Fruit fly (Drosophila melanogaster) whole organism, embryonic: ENCODE data around the gene CG10962.

Experiments used
- BEAF-32 ChIP-seq: fragments of 200-800 bp; sonication (Bioruptor generic); optimal IDR thresholded peaks from 3 replicates; lab custom pipeline; 2017; ENCODE audit warnings: missing biosample characterization, missing genetic modification characterization, mild to moderate bottlenecking, moderate library complexity, missing genetic modification reagents
- CG11456 ChIP-seq: fragments of 200-800 bp; sonication (Bioruptor generic); IDR thresholded peaks from 3 replicates; pipeline ENCODE4 v1.3.6; 2022; ENCODE audit warnings: missing biosample characterization, missing genetic modification characterization
- CG11696 ChIP-seq: fragments of 200-800 bp; sonication (Bioruptor generic); IDR thresholded peaks from 2 replicates; pipeline ENCODE4 v1.3.6; 2022; ENCODE audit warnings: missing biosample characterization, missing genetic modification characterization
- CG12659 ChIP-seq: fragments of 200-800 bp; sonication (Bioruptor generic); optimal IDR thresholded peaks from 3 replicates; lab custom pipeline; 2017; ENCODE audit warnings: mild to moderate bottlenecking, missing biosample characterization, missing genetic modification reagents, missing genetic modification characterization
- CG14441 ChIP-seq: fragments of 200-800 bp; sonication (Bioruptor generic); IDR thresholded peaks from 2 replicates; pipeline ENCODE4 v1.3.6; 2022; ENCODE audit warnings: missing biosample characterization, missing genetic modification characterization
- CG15601 ChIP-seq: fragments of 200-800 bp; sonication (Bioruptor generic); optimal IDR thresholded peaks from 3 replicates; lab custom pipeline; 2019; ENCODE audit warnings: missing biosample characterization, mild to moderate bottlenecking, missing genetic modification characterization, moderate library complexity
- CG17829 ChIP-seq: fragments of 200-800 bp; optimal IDR thresholded peaks from 2 replicates; lab custom pipeline; 2019; ENCODE audit warnings: missing biosample characterization, mild to moderate bottlenecking, missing genetic modification characterization, moderate library complexity
- CG17912 ChIP-seq: fragments of 200-800 bp; sonication (Bioruptor generic); optimal IDR thresholded peaks from 2 replicates; lab custom pipeline; 2018; ENCODE audit warnings: missing biosample characterization, mild to moderate bottlenecking, missing genetic modification characterization
- CG18599 ChIP-seq: fragments of 200-800 bp; sonication (Bioruptor generic); optimal IDR thresholded peaks from 3 replicates; lab custom pipeline; 2017; ENCODE audit warnings: missing biosample characterization, missing genetic modification characterization, mild to moderate bottlenecking, moderate library complexity, missing genetic modification reagents
- CG2116 ChIP-seq: fragments of 200-800 bp; sonication (Bioruptor generic); optimal IDR thresholded peaks from 3 replicates; lab custom pipeline; 2018; ENCODE audit warnings: missing biosample characterization, mild to moderate bottlenecking, missing genetic modification characterization
- CG3065 ChIP-seq: fragments of 200-800 bp; sonication (Bioruptor generic); optimal IDR thresholded peaks from 2 replicates; lab custom pipeline; 2016; ENCODE audit warnings: missing biosample characterization, missing genetic modification characterization
- CG33557 ChIP-seq: fragments of 200-800 bp; sonication (Bioruptor generic); optimal IDR thresholded peaks from 2 replicates; lab custom pipeline; 2019; ENCODE audit warnings: missing biosample characterization, mild to moderate bottlenecking, missing genetic modification characterization, moderate library complexity
- CG7745 ChIP-seq: fragments of 200-800 bp; sonication (Bioruptor generic); optimal IDR thresholded peaks from 2 replicates; lab custom pipeline; 2018; ENCODE audit warnings: missing biosample characterization, mild to moderate bottlenecking, missing genetic modification characterization, moderate library complexity
- CG9727 ChIP-seq: fragments of 200-800 bp; sonication (Bioruptor generic); optimal IDR thresholded peaks from 3 replicates; lab custom pipeline; 2017; ENCODE audit warnings: missing biosample characterization, mild to moderate bottlenecking, missing genetic modification characterization
- CG9932 ChIP-seq: fragments of 200-800 bp; sonication (Bioruptor generic); IDR thresholded peaks from 2 replicates; pipeline ENCODE4 v1.3.6; 2022; ENCODE audit warnings: missing biosample characterization, missing genetic modification characterization
- Dll ChIP-seq: fragments of 200-800 bp; sonication (Bioruptor generic); IDR thresholded peaks from 4 replicates; pipeline ENCODE4 v1.3.6; 2022; ENCODE audit warnings: missing biosample characterization, missing genetic modification characterization; ENCODE audit not compliant: partially characterized antibody
- Fer1 ChIP-seq: fragments of 200-800 bp; sonication (Bioruptor generic); optimal IDR thresholded peaks from 2 replicates; lab custom pipeline; 2017; ENCODE audit warnings: missing biosample characterization, mild to moderate bottlenecking, missing genetic modification characterization
- Gug ChIP-seq: fragments of 200-800 bp; sonication (Bioruptor generic); IDR thresholded peaks from 4 replicates; pipeline ENCODE4 v1.3.6; 2022; ENCODE audit warnings: missing biosample characterization, missing genetic modification characterization
- Jarid2 ChIP-seq: fragments of 200-800 bp; sonication (Bioruptor generic); optimal IDR thresholded peaks from 3 replicates; lab custom pipeline; 2017; ENCODE audit warnings: mild to moderate bottlenecking, missing biosample characterization, missing genetic modification reagents, missing genetic modification characterization
- Kr ChIP-seq: fragments of 200-800 bp; sonication (Bioruptor generic); optimal IDR thresholded peaks from 2 replicates; lab custom pipeline; 2017; ENCODE audit warnings: missing biosample characterization, mild to moderate bottlenecking, missing genetic modification characterization
- NfI ChIP-seq: fragments of 200-800 bp; sonication (Bioruptor generic); optimal IDR thresholded peaks from 3 replicates; lab custom pipeline; 2018; ENCODE audit warnings: missing biosample characterization, mild to moderate bottlenecking, missing genetic modification characterization, moderate library complexity
- PHDP ChIP-seq: fragments of 200-800 bp; sonication (Bioruptor generic); optimal IDR thresholded peaks from 3 replicates; lab custom pipeline; 2018; ENCODE audit warnings: missing biosample characterization, mild to moderate bottlenecking, missing genetic modification characterization, moderate library complexity
- Pdp1 ChIP-seq, 2 experiments: fragments of 200-800 bp; sonication (Bioruptor generic); optimal IDR thresholded peaks; 3 replicates each; lab custom pipeline; 2016; ENCODE audit warnings: missing biosample characterization in 2 of 2, missing genetic modification characterization in 2 of 2, mild to moderate bottlenecking in 1 of 2, moderate library complexity in 1 of 2
- Six4 ChIP-seq: fragments of 200-800 bp; sonication (Bioruptor generic); optimal IDR thresholded peaks from 2 replicates; lab custom pipeline; 2016; ENCODE audit warnings: missing biosample characterization, missing genetic modification characterization
- TFAM ChIP-seq: fragments of 200-800 bp; sonication (Bioruptor generic); optimal IDR thresholded peaks from 2 replicates; lab custom pipeline; 2017; ENCODE audit warnings: missing biosample characterization, missing genetic modification characterization, inconsistent platforms
- ase ChIP-seq: fragments of 200-800 bp; sonication (Bioruptor generic); IDR thresholded peaks from 3 replicates; pipeline ENCODE4 v1.3.6; 2022; ENCODE audit warnings: missing biosample characterization, missing genetic modification characterization
- br ChIP-seq: fragments of >200 bp; optimal IDR thresholded peaks from 2 replicates; lab custom pipeline; 2017
- crp ChIP-seq, 2 experiments: fragments of 200-800 bp; sonication (Bioruptor generic); optimal IDR thresholded peaks; 2 replicates in 1 of 2; 3 replicates in 1 of 2; lab custom pipeline; 2017; ENCODE audit warnings: missing biosample characterization in 2 of 2, missing genetic modification characterization in 2 of 2, mild to moderate bottlenecking in 1 of 2, moderate library complexity in 1 of 2
- dmrt99B ChIP-seq: fragments of 200-800 bp; sonication (Bioruptor generic); optimal IDR thresholded peaks from 2 replicates; lab custom pipeline; 2018; ENCODE audit warnings: missing biosample characterization, mild to moderate bottlenecking, missing genetic modification characterization, moderate library complexity
- dpn ChIP-seq, 2 experiments: fragments of 200-800 bp; sonication (Bioruptor generic); optimal IDR thresholded peaks; 3 replicates each; lab custom pipeline; 2016; ENCODE audit warnings: missing biosample characterization in 2 of 2, missing genetic modification characterization in 2 of 2
- en ChIP-seq: fragments of 200-800 bp; sonication (Bioruptor generic); optimal IDR thresholded peaks from 2 replicates; lab custom pipeline; 2016; ENCODE audit warnings: missing biosample characterization, missing genetic modification characterization
- fru ChIP-seq: fragments of >200 bp; optimal IDR thresholded peaks from 2 replicates; lab custom pipeline; 2017
- grau ChIP-seq: fragments of 200-800 bp; optimal IDR thresholded peaks from 3 replicates; lab custom pipeline; 2019; ENCODE audit warnings: missing biosample characterization, mild to moderate bottlenecking, missing genetic modification characterization, moderate library complexity
- gsb-n ChIP-seq: fragments of 200-800 bp; sonication (Bioruptor generic); optimal IDR thresholded peaks from 3 replicates; lab custom pipeline; 2018; ENCODE audit warnings: missing biosample characterization, mild to moderate bottlenecking, missing genetic modification characterization
- jigr1 ChIP-seq: fragments of 200-800 bp; sonication (Bioruptor generic); IDR thresholded peaks from 3 replicates; pipeline ENCODE4 v1.3.6; 2022; ENCODE audit warnings: missing biosample characterization, missing genetic modification characterization
- kah ChIP-seq: fragments of 200-800 bp; sonication (Bioruptor generic); optimal IDR thresholded peaks from 2 replicates; lab custom pipeline; 2018; ENCODE audit warnings: missing biosample characterization, mild to moderate bottlenecking, missing genetic modification characterization
- lab ChIP-seq: fragments of 200-800 bp; sonication (Bioruptor generic); optimal IDR thresholded peaks from 3 replicates; lab custom pipeline; 2017; ENCODE audit warnings: missing biosample characterization, missing genetic modification characterization, mild to moderate bottlenecking, moderate library complexity, missing genetic modification reagents
- nom ChIP-seq: fragments of 200-800 bp; sonication (Bioruptor generic); optimal IDR thresholded peaks from 2 replicates; lab custom pipeline; 2017; ENCODE audit warnings: missing biosample characterization, missing genetic modification characterization, mild to moderate bottlenecking, moderate library complexity, missing genetic modification reagents
- onecut ChIP-seq: fragments of 200-800 bp; sonication (Bioruptor generic); IDR thresholded peaks from 2 replicates; pipeline ENCODE4 v1.3.6; 2022; ENCODE audit warnings: missing biosample characterization, missing genetic modification characterization
- pan ChIP-seq, 4 experiments: fragments of >200 bp in 3 of 4; fragments of 200-800 bp in 1 of 4; sonication (Bioruptor generic) in 1 of 4; optimal IDR thresholded peaks in 3 of 4; IDR thresholded peaks in 1 of 4; 2 replicates each; pipeline versions ENCODE4 v1.3.6 to Lab custom; 2017 to 2022; ENCODE audit warnings: missing biosample characterization in 2 of 4, missing genetic modification characterization in 2 of 4, mixed read lengths in 1 of 4
- prd ChIP-seq, 3 experiments: fragments of >200 bp in 2 of 3; fragments of 200-800 bp in 1 of 3; sonication (Bioruptor generic) in 1 of 3; optimal IDR thresholded peaks in 2 of 3; IDR thresholded peaks in 1 of 3; 2 replicates in 2 of 3; 3 replicates in 1 of 3; pipeline versions ENCODE4 v1.3.6 to Lab custom; 2017 to 2022; ENCODE audit warnings: missing biosample characterization in 1 of 3, missing genetic modification characterization in 1 of 3
- repo ChIP-seq: fragments of 200-800 bp; sonication (Bioruptor generic); optimal IDR thresholded peaks from 2 replicates; lab custom pipeline; 2016; ENCODE audit warnings: missing biosample characterization, missing genetic modification characterization
- ro ChIP-seq: fragments of 200-800 bp; sonication (Bioruptor generic); IDR thresholded peaks from 2 replicates; pipeline ENCODE4 v1.3.6; 2022; ENCODE audit warnings: missing biosample characterization, missing genetic modification characterization
- slp2 ChIP-seq: fragments of 200-800 bp; sonication (Bioruptor generic); optimal IDR thresholded peaks from 2 replicates; lab custom pipeline; 2016; ENCODE audit warnings: missing biosample characterization, missing genetic modification characterization
- sqz ChIP-seq: fragments of 200-800 bp; sonication (Bioruptor generic); optimal IDR thresholded peaks from 3 replicates; lab custom pipeline; 2018; ENCODE audit warnings: missing biosample characterization, mild to moderate bottlenecking, missing genetic modification characterization
- sr ChIP-seq: fragments of 200-800 bp; sonication (Bioruptor generic); IDR thresholded peaks from 3 replicates; pipeline ENCODE4 v1.3.6; 2022; ENCODE audit warnings: missing biosample characterization, missing genetic modification characterization
- sug ChIP-seq: fragments of 200-800 bp; optimal IDR thresholded peaks from 2 replicates; lab custom pipeline; 2019; ENCODE audit warnings: missing biosample characterization, mild to moderate bottlenecking, missing genetic modification characterization, moderate library complexity
- unc-4 ChIP-seq: fragments of 200-800 bp; sonication (Bioruptor generic); IDR thresholded peaks from 2 replicates; pipeline ENCODE4 v1.3.6; 2022; ENCODE audit warnings: missing biosample characterization, missing genetic modification characterization; ENCODE audit not compliant: partially characterized antibody
- unpg ChIP-seq: fragments of 200-800 bp; sonication (Bioruptor generic); optimal IDR thresholded peaks from 3 replicates; lab custom pipeline; 2018; ENCODE audit warnings: missing biosample characterization, mild to moderate bottlenecking, missing genetic modification characterization, moderate library complexity
- wor ChIP-seq: fragments of 200-800 bp; sonication (Bioruptor generic); IDR thresholded peaks from 2 replicates; pipeline ENCODE4 v1.3.6; 2022; ENCODE audit warnings: missing biosample characterization, missing genetic modification characterization

The CG10962 gene

DNA sequence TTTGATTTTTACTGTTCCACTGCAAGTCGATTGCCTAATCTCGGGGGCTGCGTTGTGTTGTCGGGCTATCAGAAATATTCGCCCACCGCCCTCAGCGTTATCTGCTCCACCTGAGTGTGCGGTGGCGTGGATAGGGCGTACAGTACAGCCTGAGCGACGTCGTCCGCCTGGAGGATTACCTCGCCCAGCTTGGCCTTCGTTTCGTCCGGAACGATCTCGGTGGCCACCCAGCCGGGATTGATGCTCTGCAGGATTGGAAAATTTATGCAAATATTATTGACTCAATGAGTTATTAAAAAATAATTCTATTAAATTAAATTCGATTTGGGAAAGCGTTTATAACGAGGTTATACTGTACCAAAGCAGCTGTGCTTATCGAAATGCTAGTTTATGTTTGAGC is 919 bp downstream of the CG10962 start (continued):
- TF ChIP-seq Six4 (no peak), dpn (GFP tag; optimal IDR thresholded peaks at IDR 0.05; lab: Kevin White, UChicago) (no peak), Gug (peak; percentile 32; the same call in 1 of the 4 replicates), onecut (GFP tag; lab: Robert Waterston, UW) (peak; percentile 38; the same call in 1 of the 2 replicates), Pdp1 (GFP tag; optimal IDR thresholded peaks at IDR 0.05; lab: Kevin White, UChicago) (peak in 1 of 2 experiments; percentile 2), CG15601 (no peak), TFAM (no peak), Dll (GFP tag; lab: Robert Waterston, UW) (no peak), unpg (peak; percentile 37), Jarid2 (GFP tag; lab: Kevin White, UChicago) (no peak), sqz (GFP tag; lab: Kevin White, UChicago) (no peak), CG33557 (GFP tag; lab: Kevin White, UChicago) (no peak), PHDP (tag; lab: Kevin White, UChicago) (peak; percentile 27), ase (GFP tag; lab: Robert Waterston, UW) (no peak), repo (GFP tag; lab: Kevin White, UChicago) (no peak), CG11456 (GFP tag; lab: Robert Waterston, UW) (0 out of 3 replicates have a peak, but pooled peaks have one; percentile 37), gsb-n (tag; lab: Kevin White, UChicago) (no peak), prd (optimal IDR thresholded peaks at IDR 0.05; lab: Kevin White, UChicago) (no peak), prd (GFP tag; IDR thresholded peaks at IDR 0.05; lab: Robert Waterston, UW) (peak; percentile 41; the same call in 1 of the 3 replicates), jigr1 (GFP tag; lab: Robert Waterston, UW) (no peak), CG7745 (no peak), grau (peak; percentile 84), en (GFP tag; lab: Kevin White, UChicago) (no peak), lab (GFP tag; lab: Kevin White, UChicago) (peak; percentile 36), CG18599 (peak; percentile 46), Kr (GFP tag; lab: Kevin White, UChicago) (no peak), sr (GFP tag; lab: Robert Waterston, UW) (no peak), dmrt99B (peak; percentile 37), fru (lab: Kevin White, UChicago) (no peak), pan (optimal IDR thresholded peaks at IDR 0.05; lab: Kevin White, UChicago) (no peak), pan (GFP tag; optimal IDR thresholded peaks at IDR 0.05 in 1 of 2, IDR thresholded peaks at IDR 0.05 in 1 of 2) (peak in 1 of 2 experiments; percentile 49), sug (peak; percentile 55), CG12659 (peak; percentile 36), CG17829 (tag; lab: Kevin White, UChicago) (no peak), CG11696 (GFP tag; lab: Robert Waterston, UW) (no peak), CG17912 (GFP tag; lab: Kevin White, UChicago) (no peak), CG14441 (GFP tag; lab: Robert Waterston, UW) (no peak), CG9932 (GFP tag; lab: Robert Waterston, UW) (peak; percentile 54), BEAF-32 (GFP tag; lab: Kevin White, UChicago) (no peak), crp (GFP tag; optimal IDR thresholded peaks at IDR 0.05; lab: Kevin White, UChicago) (no peak), NfI (GFP tag; lab: Kevin White, UChicago) (peak; percentile 34), unc-4 (GFP tag; lab: Robert Waterston, UW) (no peak), kah (GFP tag; lab: Kevin White, UChicago) (no peak), Fer1 (GFP tag; lab: Kevin White, UChicago) (no peak), br (lab: Kevin White, UChicago) (no peak), slp2 (GFP tag; lab: Kevin White, UChicago) (no peak), ro (no peak), nom (GFP tag; lab: Kevin White, UChicago) (no peak), CG3065 (GFP tag; lab: Kevin White, UChicago) (no peak), CG2116 (GFP tag; lab: Kevin White, UChicago) (no peak), CG9727 (no peak), wor (no peak)
